Fruit fly (Drosophila melanogaster): Measurements from ENCODE around the gene CG7488.

Gene CG7488

DNA sequence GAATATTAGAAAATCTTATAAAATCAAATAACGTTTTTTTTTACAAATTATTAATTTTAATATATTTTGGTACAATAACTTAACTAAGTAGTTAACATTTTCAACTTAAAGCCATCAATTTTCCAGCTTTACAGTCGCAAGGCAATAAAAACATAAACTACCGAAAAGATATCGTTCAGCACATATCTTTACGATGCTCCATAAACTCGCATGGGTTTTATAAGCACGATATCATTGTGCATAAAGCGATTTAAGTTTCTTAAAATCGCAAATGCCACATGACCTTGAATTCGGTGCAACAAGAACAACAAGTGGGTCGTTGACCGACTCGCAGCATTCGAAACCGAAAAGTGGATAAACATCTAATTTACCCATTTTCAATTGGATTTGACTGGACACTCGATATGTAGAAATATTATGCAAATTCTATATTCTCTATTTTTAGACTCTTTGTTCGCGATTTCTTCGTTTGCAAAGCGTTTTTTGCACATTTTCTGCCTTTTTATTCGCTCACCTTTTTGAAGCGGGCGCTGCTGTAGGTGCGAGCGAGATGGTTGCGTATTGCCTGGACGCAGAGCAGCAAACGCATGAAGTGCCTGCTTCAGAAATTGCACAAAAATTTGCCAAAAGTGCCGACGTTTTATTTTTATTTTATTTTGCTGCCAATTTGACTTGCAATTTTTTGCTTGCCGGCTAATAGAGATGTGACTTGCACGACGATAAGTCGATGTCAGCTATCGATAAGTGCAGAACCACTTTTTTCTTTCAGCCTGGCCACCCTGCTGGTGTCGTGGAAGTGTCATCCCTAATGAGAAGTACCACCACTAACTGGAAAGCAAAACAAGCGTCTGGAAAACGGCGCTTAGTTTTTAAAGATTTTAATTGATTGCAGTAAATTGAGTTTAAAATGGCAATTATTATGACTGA, 34.2 kb upstream of the CG7488 start, which contains the start of gene Spc25 (continued):
- peak; percentile 35 for TF ChIP-seq CG10654 (GFP tag; optimal IDR thresholded peaks at IDR 0.05)
- no peak for TF ChIP-seq pros (GFP tag; optimal IDR thresholded peaks at IDR 0.05)
- no peak for TF ChIP-seq kay (GFP tag; optimal IDR thresholded peaks at IDR 0.05)
- no peak for TF ChIP-seq Neu2 (GFP tag; optimal IDR thresholded peaks at IDR 0.05; ENCODE audit: borderline replicate concordance)
- peak; percentile 87 for TF ChIP-seq vnd (GFP tag; IDR thresholded peaks at IDR 0.05; ENCODE audit: partially characterized antibody)
- TF ChIP-seq CHES-1-like (GFP tag; optimal IDR thresholded peaks at IDR 0.05): peak; percentile 65
- no peak for TF ChIP-seq Adf1 (GFP tag; IDR thresholded peaks at IDR 0.05)
- TF ChIP-seq E2f2 (GFP tag; IDR thresholded peaks at IDR 0.05): peak; percentile 88
- TF ChIP-seq CG5180 (GFP tag; optimal IDR thresholded peaks at IDR 0.05): no peak
- no peak for TF ChIP-seq CG16779 (GFP tag; IDR thresholded peaks at IDR 0.05)
- no peak for TF ChIP-seq HLHmδ (GFP tag; optimal IDR thresholded peaks at IDR 0.05)
- peak; percentile 66; the same call in 1 of the 2 replicates for TF ChIP-seq sob (GFP tag; IDR thresholded peaks at IDR 0.05)
- peak; percentile 95 for TF ChIP-seq Ets65A (GFP tag)
- TF ChIP-seq CG6254 (GFP tag; optimal IDR thresholded peaks at IDR 0.05): no peak
- TF ChIP-seq sna (GFP tag; IDR thresholded peaks at IDR 0.05; ENCODE audit: partially characterized antibody): peak; percentile 92
- TF ChIP-seq esg (GFP tag; conservative IDR thresholded peaks at IDR 0.05): no peak
- TF ChIP-seq ken (GFP tag; IDR thresholded peaks at IDR 0.05): peak; percentile 75; the same call in 2 of the 3 replicates
- peak; percentile 96 for TF ChIP-seq Dref (GFP tag; IDR thresholded peaks at IDR 0.05)
- TF ChIP-seq CG6765 (GFP tag; optimal IDR thresholded peaks at IDR 0.05): no peak
- peak; percentile 66; the same call in 1 of the 2 replicates for TF ChIP-seq ranshi (GFP tag; IDR thresholded peaks at IDR 0.05)
- no peak for TF ChIP-seq Dip2 (GFP tag; IDR thresholded peaks at IDR 0.05)
- no peak for TF ChIP-seq CG4404 (GFP tag; IDR thresholded peaks at IDR 0.05)
- TF ChIP-seq fru (optimal IDR thresholded peaks at IDR 0.05): no peak
- TF ChIP-seq CG9215 (GFP tag; IDR thresholded peaks at IDR 0.05): peak; percentile 49; the same call in 1 of the 2 replicates
- no peak for TF ChIP-seq CG15073 (GFP tag; optimal IDR thresholded peaks at IDR 0.05)
- TF ChIP-seq stc (GFP tag; IDR thresholded peaks at IDR 0.05): 0 out of 2 replicates have a peak, but pooled peaks have one; percentile 31
- no peak for TF ChIP-seq CG2889 (GFP tag; IDR thresholded peaks at IDR 0.05)
- no peak for TF ChIP-seq CG11696 (GFP tag; IDR thresholded peaks at IDR 0.05)
- TF ChIP-seq NFAT (GFP tag; IDR thresholded peaks at IDR 0.05): peak; percentile 68
- no peak for TF ChIP-seq CG7271 (tag; optimal IDR thresholded peaks at IDR 0.05)
- peak; percentile 42 to 71 for TF ChIP-seq Hr51 (GFP tag; optimal IDR thresholded peaks at IDR 0.05)
- no peak for TF ChIP-seq Hey (tag; optimal IDR thresholded peaks at IDR 0.05)
- TF ChIP-seq sim (GFP tag; IDR thresholded peaks at IDR 0.05): no peak
- no peak for TF ChIP-seq MTF-1 (GFP tag; optimal IDR thresholded peaks at IDR 0.05; ENCODE audit: borderline replicate concordance)
- peak; percentile 28 for TF ChIP-seq CG3065 (GFP tag; optimal IDR thresholded peaks at IDR 0.05)
- TF ChIP-seq CG14965 (GFP tag; optimal IDR thresholded peaks at IDR 0.05; ENCODE audit: borderline replicate concordance): no peak
- TF ChIP-seq Elba2 (GFP tag; optimal IDR thresholded peaks at IDR 0.05): peak; percentile 64
- TF ChIP-seq lbe (GFP tag; optimal IDR thresholded peaks at IDR 0.05): no peak
- TF ChIP-seq Sry-δ (GFP tag; optimal IDR thresholded peaks at IDR 0.05): peak; percentile 100
- TF ChIP-seq vvl (GFP tag; IDR thresholded peaks at IDR 0.05): peak; percentile 67
- TF ChIP-seq toy (GFP tag; IDR thresholded peaks at IDR 0.05): no peak
- no peak; the same call in 1 of the 2 replicates for TF ChIP-seq Xrp1 (GFP tag; IDR thresholded peaks at IDR 0.05)
- no peak for TF ChIP-seq Kr (GFP tag; optimal IDR thresholded peaks at IDR 0.05)
- TF ChIP-seq pb (GFP tag; optimal IDR thresholded peaks at IDR 0.05): no peak
- no peak for TF ChIP-seq CG14050 (GFP tag; IDR thresholded peaks at IDR 0.05)
- TF ChIP-seq CG10209 (GFP tag; optimal IDR thresholded peaks at IDR 0.05): no peak

All from whole organism, embryonic.